Fruit fly (Drosophila melanogaster): ENCODE data around the gene mxt.

- no peak for TF ChIP-seq Dif (GFP tag; optimal IDR thresholded peaks at IDR 0.05; ENCODE audit: partially characterized antibody)
- no peak for TF ChIP-seq CrebA (GFP tag; optimal IDR thresholded peaks at IDR 0.05; ENCODE audit: borderline replicate concordance)
- TF ChIP-seq foxo (GFP tag; optimal IDR thresholded peaks at IDR 0.05): no peak
- TF ChIP-seq Mio (GFP tag; optimal IDR thresholded peaks at IDR 0.05): no peak
- no peak for TF ChIP-seq dl (GFP tag; optimal IDR thresholded peaks at IDR 0.05; ENCODE audit: insufficient read depth in 1 of 2, partially characterized antibody in 2 of 2)
- no peak for TF ChIP-seq psq (GFP tag; optimal IDR thresholded peaks at IDR 0.05)
- no peak for TF ChIP-seq N (GFP tag; optimal IDR thresholded peaks at IDR 0.05)
- no peak for TF ChIP-seq pan (optimal IDR thresholded peaks at IDR 0.05)
- TF ChIP-seq fru (GFP tag; optimal IDR thresholded peaks at IDR 0.05): no peak
- no peak for TF ChIP-seq lola (GFP tag; optimal IDR thresholded peaks at IDR 0.05)
Measured at dm6 chr2L:4818056-4818455, 29.0 kb downstream of the mxt start, which contains the start of gene CG3225.
